Worm (Caenorhabditis elegans): ENCODE results near the gene Y57G11C.23.

DNA sequence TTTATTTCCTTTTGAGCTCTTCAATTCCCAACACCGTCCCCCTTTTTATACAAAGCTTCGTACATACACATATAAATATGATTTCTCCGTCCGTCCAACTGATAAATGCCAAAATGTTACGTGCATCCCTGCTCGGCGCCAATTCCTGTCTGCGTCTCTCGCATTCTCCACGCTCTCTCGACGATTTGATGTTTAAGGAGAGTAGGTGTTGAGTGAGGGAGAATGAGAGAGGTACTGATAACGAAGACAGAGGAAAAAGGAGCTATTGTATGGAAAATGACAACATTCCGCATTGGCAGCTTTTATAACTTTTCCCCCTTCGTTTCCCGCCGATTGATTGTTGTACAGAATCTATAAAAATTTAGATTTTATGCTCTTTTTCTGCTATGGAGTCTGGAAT lies 22.2 kb upstream of the Y57G11C.23 start:
- TF ChIP-seq lin-39 (tag; optimal IDR thresholded peaks at IDR 0.05) = no peak
- TF ChIP-seq nhr-237 (tag; optimal IDR thresholded peaks at IDR 0.05) = no peak
- no peak for TF ChIP-seq egl-27 (tag; optimal IDR thresholded peaks at IDR 0.05)
- TF ChIP-seq unc-62 (GFP tag; optimal IDR thresholded peaks at IDR 0.05) = no peak
- TF ChIP-seq sea-2 (GFP tag; optimal IDR thresholded peaks at IDR 0.05) = no peak
- TF ChIP-seq ztf-4 (tag; optimal IDR thresholded peaks at IDR 0.05) = no peak
- no peak for TF ChIP-seq nhr-11 (tag; optimal IDR thresholded peaks at IDR 0.05)
- no peak for TF ChIP-seq nhr-25 (tag; optimal IDR thresholded peaks at IDR 0.05)
- no peak for TF ChIP-seq nhr-28 (tag; optimal IDR thresholded peaks at IDR 0.05)
- TF ChIP-seq lin-15B (tag; optimal IDR thresholded peaks at IDR 0.05) = no peak
- TF ChIP-seq nhr-76 (tag; optimal IDR thresholded peaks at IDR 0.05) = no peak
- TF ChIP-seq snpc-4 (tag; optimal IDR thresholded peaks at IDR 0.05) = peak; percentile 12
- no peak for TF ChIP-seq ceh-82 (tag; optimal IDR thresholded peaks at IDR 0.05)

Data from whole organism, L3 larva.